Worm (Caenorhabditis elegans): ENCODE results near the gene Y55F3C.10.

DNA sequence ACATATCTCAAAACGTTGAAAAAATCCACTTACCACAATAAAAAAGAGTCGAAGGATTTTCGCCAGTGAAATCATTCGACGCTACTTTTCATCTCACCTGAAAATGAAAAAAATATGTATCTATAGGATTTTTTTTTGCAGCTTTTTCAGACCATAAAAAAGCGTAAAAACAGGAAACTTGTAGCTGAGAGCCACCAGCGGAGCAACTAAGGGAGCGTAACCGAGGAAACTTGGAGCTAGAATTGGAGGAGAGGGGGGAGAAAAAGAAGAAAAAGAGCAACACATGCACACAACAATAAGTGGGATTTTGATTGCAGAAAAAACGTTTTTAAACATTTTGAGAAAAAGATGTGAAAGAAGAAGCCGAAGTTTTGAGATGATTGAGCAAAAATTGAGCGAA is 11.6 kb downstream of the Y55F3C.10 start, which contains the start of gene cutl-26:
- TF ChIP-seq gei-8 (GFP tag; optimal IDR thresholded peaks at IDR 0.05) (no peak), R02D3.7 (tag; optimal IDR thresholded peaks at IDR 0.05) (no peak), daf-8 (GFP tag; IDR thresholded peaks at IDR 0.05) (no peak), ztf-11 (tag; optimal IDR thresholded peaks at IDR 0.05) (no peak), nhr-111 (GFP tag; optimal IDR thresholded peaks at IDR 0.05) (no peak), nhr-11 (tag; optimal IDR thresholded peaks at IDR 0.05) (no peak), php-3 (GFP tag; IDR thresholded peaks at IDR 0.05) (no peak), lin-1 (GFP tag; IDR thresholded peaks at IDR 0.05) (no peak), duxl-1 (tag; optimal IDR thresholded peaks at IDR 0.05; ENCODE audit: poor library complexity) (no peak), rbr-2 (tag; optimal IDR thresholded peaks at IDR 0.05) (no peak), lir-3 (tag; optimal IDR thresholded peaks at IDR 0.05) (no peak), dmd-6 (GFP tag; IDR thresholded peaks at IDR 0.05) (no peak), nhr-25 (tag; optimal IDR thresholded peaks at IDR 0.05; ENCODE audit: borderline replicate concordance, insufficient read depth) (no peak), nhr-237 (tag; optimal IDR thresholded peaks at IDR 0.05) (no peak)

Data from whole organism, L4 larva.